Worm (Caenorhabditis elegans): Measurements from ENCODE around the gene rpl-38.

rpl-38 gene

DNA sequence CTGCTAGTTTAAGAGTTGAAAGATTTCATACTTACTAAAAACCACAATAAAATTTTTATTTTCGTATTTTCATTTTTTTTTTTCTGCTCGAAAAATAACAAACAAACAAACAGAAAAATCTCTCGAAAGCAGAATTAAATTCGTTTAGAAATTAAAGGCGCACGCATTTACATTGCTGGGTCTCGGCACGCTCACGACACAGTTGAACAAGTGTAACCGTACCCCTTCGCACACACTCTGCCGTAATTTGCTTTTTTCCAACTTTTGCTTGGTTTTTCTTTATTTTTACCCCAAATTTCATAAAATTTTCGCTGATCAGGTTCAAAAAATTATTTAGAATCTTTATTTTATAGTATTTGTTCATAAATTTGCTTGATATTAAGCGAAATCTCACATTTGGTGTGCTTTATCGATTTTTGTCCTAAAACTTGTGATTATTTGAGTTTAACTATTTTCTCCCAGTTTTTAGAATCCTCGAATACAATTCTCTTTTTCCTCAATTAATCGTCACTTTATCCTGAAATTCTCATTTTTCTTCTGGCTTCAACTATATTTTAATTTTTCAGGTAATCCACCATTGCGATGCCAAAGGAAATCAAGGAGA lies at the start of gene rpl-38:
TSS of gene rpl-38 (plus strand) at position 554 of the 604 bp plus-strand sequence.
- TF ChIP-seq dao-5 (tag; optimal IDR thresholded peaks at IDR 0.05) (no peak), W03F9.2 (tag; optimal IDR thresholded peaks at IDR 0.05) (no peak), him-1 (tag; optimal IDR thresholded peaks at IDR 0.05) (peak; percentile 55)

DNA sequence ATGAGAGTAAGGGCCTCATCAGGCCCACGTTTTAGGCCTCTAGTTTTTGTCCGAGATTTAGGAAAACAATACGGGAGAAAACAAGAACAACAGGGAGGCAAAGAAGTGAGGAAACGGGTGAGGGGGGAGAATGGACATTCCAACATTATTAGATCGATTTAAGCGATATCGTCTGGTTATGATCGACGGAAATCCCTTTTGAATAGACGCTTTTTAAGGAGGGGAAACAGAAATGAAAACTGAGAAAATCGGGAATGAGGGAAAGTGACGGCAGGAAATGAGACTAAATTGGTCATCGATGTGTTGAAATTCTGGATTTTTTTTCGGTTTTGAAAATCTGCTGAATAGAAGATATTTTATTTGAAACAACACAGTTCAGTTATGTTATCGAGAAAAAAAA lies 47.6 kb upstream of the rpl-38 start, which contains the start of gene rocf-1:
TSS of gene rocf-1 (minus strand) at position 101 of the 400 bp plus-strand sequence.
- no peak for TF ChIP-seq W03F9.2 (tag; optimal IDR thresholded peaks at IDR 0.05)
- no peak for TF ChIP-seq him-1 (tag; optimal IDR thresholded peaks at IDR 0.05)
- TF ChIP-seq dao-5 (tag; optimal IDR thresholded peaks at IDR 0.05): no peak

DNA sequence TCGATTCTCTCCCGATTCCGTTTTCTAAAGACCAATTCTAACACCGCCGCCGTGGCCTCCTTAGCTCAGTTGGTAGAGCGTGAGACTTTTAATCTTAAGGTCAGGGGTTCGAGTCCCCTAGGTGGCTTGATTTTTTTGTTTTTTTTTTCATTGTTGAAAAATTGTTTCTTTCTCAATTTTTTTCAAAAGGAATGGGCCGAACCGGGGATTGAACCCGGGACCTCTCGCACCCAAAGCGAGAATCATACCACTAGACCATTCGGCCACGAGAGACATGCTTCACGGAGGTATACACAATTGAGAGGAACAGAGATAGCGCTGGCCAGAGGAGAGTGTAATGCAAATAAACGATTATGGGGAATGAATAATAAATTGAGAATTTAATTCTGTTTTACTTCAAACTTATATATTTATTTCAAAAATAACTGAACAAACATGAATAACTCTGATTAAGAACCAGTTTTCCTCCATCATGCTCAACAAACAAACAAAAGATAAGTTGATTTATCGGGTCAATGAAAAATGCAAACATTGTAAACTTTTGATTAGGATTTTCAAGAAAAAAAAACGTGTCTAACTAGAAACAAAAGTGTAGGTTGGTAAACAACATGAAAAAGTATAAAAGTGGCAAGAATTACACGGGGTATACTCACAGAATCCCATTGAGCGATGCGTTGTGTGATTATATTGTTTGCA lies 46.8 kb upstream of the rpl-38 start, which contains the start of gene pqn-71:
TSS of gene pqn-71 (plus strand) at position 646 of the 696 bp plus-strand sequence.
- peak; percentile 87 for TF ChIP-seq dao-5 (tag; optimal IDR thresholded peaks at IDR 0.05)
- peak; percentile 71 for TF ChIP-seq W03F9.2 (tag; optimal IDR thresholded peaks at IDR 0.05)
- TF ChIP-seq him-1 (tag; optimal IDR thresholded peaks at IDR 0.05): peak; percentile 92

DNA sequence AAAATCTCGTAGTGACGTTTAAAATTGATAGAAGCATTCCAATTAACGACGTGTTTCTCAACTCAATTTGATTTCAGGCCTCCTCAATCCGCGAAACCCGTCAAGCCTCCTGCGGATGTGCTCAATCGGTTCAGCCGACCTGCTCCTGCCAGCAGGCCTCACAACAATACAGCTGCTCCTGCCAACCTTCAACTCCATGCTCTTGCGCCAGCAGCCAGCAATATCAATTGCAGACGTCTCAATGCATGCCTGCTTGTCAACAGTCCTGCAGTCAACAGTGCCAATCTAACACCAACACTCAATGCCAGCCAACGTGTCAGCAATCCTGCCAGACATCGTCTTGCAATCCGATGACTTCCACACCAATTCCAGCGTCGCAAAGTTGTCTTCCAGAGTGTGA lies 45.9 kb upstream of the rpl-38 start:
- no peak for TF ChIP-seq dao-5 (tag; optimal IDR thresholded peaks at IDR 0.05)
- no peak for TF ChIP-seq him-1 (tag; optimal IDR thresholded peaks at IDR 0.05)
- no peak for TF ChIP-seq W03F9.2 (tag; optimal IDR thresholded peaks at IDR 0.05)

DNA sequence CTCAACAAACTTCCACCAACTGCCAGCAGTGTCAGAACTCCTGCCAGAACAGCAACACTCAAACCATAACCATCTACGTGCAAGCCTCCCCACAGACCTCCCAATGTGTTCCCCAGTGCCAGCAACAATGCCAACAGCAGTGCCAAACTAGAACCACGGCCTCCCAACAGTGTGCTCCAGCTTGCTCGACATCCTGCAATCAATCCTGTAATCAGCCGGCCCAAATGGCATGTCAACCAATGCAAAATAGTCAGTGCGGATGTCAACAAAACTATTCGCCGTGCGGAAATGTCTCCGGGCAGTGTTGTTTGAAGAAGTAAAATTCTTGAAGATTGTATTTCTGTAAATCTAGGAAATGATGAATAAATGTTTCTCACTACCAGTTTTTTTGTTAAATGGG lies 45.2 kb upstream of the rpl-38 start:
- TF ChIP-seq W03F9.2 (tag; optimal IDR thresholded peaks at IDR 0.05) (no peak), him-1 (tag; optimal IDR thresholded peaks at IDR 0.05) (no peak), dao-5 (tag; optimal IDR thresholded peaks at IDR 0.05) (no peak)

DNA sequence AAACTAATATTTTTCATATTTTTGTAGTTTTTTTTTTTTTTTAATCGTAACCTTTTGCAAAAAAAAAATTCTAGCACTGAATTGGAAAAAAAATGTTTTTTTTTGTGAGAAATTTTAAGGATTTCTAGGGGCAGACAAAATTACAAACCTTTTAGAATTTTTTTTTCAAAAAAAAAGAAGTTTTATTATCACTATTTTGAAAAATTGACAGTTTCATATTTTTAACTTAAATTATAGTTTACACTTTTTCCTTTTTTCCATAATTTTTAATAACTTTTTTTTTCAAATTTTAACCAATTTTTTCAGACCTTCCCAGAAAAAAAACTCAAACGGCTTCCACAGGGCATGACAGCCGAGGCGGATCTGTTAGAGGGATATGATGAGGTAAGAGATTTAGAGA lies 40.9 kb upstream of the rpl-38 start, which contains the start of gene dpf-1:
TSS of gene dpf-1 (plus strand) at position 301 of the 400 bp plus-strand sequence.
- TF ChIP-seq W03F9.2 (tag; optimal IDR thresholded peaks at IDR 0.05) (no peak), dao-5 (tag; optimal IDR thresholded peaks at IDR 0.05) (no peak), him-1 (tag; optimal IDR thresholded peaks at IDR 0.05) (no peak)

DNA sequence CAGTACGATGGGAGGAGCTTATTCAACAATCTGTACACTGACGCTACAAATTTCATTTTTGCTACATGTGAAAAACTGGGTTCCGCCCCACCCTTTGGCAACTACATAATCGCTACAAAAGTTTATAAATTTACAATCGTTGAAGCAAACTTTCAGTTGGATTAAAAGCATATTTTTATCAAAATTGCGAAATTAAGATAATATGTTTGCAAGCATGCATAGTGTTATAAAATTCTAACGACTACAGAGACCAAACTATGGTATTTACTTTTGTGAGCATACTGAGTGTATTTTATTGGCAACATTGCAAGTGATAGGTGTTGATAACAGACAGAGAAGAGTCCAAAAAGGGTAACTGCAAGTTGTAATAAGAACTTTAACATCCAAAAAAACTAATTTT lies 33.4 kb upstream of the rpl-38 start, which contains the start of gene C06B8.2:
TSS of gene C06B8.2 (minus strand) at position 153 of the 400 bp plus-strand sequence.
- TF ChIP-seq W03F9.2 (tag; optimal IDR thresholded peaks at IDR 0.05) (no peak), dao-5 (tag; optimal IDR thresholded peaks at IDR 0.05) (no peak), him-1 (tag; optimal IDR thresholded peaks at IDR 0.05) (no peak)

DNA sequence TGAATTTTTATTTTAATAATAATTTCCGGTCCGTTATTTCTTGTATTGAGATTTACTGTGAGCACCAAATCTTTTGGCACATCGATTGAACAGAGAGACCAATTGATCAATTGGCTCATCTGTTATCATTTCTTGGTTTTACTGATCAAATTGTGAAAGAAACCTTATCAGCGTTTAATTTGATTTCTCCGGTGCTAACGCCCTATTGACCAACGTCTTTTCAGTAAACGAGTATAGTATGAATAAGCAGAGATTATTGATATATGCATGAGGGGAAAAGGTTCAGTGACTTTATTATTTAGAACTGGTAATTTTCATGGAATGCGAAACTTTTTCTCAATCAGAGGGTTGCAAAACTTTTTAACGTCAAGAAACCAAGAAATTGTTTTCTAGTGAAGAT lies 32.9 kb upstream of the rpl-38 start:
- TF ChIP-seq dao-5 (tag; optimal IDR thresholded peaks at IDR 0.05) (no peak), W03F9.2 (tag; optimal IDR thresholded peaks at IDR 0.05) (no peak), him-1 (tag; optimal IDR thresholded peaks at IDR 0.05) (no peak)

DNA sequence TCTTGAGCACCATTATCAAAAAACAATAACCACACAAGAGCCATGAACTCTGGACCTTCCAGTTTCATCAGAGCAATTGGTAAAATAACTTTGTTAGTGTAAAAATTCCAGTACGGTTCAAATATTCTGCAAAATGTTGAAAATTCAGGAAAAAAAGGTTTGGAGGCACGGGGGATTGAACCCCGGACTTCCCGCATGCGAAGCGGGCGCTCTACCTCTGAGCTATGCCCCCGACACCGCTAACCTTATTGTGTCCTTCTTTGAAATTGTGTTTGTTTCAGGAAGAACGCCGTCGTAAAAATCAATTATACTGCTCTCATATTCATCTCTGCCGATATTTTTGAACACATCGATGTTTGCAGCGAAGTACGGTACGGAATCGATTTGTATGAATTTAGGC lies 32.1 kb upstream of the rpl-38 start:
- no peak for TF ChIP-seq W03F9.2 (tag; optimal IDR thresholded peaks at IDR 0.05)
- no peak for TF ChIP-seq dao-5 (tag; optimal IDR thresholded peaks at IDR 0.05)
- no peak for TF ChIP-seq him-1 (tag; optimal IDR thresholded peaks at IDR 0.05)

DNA sequence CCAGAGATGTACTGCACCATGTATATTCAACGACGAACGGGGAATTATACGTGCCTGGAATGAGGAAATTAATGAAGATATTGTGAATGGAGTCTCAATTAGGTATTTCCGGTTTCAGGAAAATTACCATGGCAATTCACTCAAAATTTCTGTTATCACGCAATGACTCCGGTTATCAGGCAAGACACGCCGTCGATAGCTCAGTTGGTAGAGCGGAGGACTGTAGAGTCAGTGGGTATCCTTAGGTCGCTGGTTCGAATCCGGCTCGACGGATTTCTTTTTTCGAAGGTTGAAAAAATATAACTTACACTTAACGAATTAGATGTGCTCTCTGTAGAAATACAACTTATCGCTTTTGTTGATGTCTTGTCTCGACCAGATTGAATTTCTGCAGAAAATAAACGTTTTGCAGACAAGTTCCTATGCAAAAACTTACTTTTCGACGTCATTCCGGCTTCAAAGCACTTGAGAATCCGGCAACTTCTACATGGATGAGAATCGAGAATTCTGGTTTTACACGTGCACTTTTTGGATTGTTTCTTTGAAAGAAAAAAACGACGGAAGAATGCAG lies 31.4 kb upstream of the rpl-38 start:
- TF ChIP-seq W03F9.2 (tag; optimal IDR thresholded peaks at IDR 0.05) (no peak), dao-5 (tag; optimal IDR thresholded peaks at IDR 0.05) (no peak), him-1 (tag; optimal IDR thresholded peaks at IDR 0.05) (no peak)

DNA sequence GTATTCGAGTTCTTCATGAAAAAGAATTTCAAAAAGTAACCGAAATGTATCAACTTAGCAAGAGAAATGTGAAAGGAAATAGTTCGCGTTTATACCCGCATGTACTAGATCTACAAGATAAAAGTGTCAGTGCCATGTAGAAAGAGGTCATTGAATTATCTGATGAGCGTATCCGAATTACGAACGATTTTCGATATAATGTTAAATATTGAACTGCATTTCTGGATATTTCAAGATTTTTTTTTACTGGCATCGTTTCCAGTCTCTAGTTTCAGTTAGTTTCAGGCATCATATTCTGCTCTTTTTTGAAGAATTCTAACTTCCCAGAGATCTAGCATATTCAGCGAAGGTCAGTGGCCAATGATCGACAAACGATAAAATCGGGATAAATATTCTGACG lies 30.6 kb upstream of the rpl-38 start, which contains the start of gene nhr-150:
TSS of gene nhr-150 (minus strand) at position 92 of the 400 bp plus-strand sequence.
- TF ChIP-seq him-1 (tag; optimal IDR thresholded peaks at IDR 0.05) (no peak), dao-5 (tag; optimal IDR thresholded peaks at IDR 0.05) (no peak), W03F9.2 (tag; optimal IDR thresholded peaks at IDR 0.05) (no peak)

DNA sequence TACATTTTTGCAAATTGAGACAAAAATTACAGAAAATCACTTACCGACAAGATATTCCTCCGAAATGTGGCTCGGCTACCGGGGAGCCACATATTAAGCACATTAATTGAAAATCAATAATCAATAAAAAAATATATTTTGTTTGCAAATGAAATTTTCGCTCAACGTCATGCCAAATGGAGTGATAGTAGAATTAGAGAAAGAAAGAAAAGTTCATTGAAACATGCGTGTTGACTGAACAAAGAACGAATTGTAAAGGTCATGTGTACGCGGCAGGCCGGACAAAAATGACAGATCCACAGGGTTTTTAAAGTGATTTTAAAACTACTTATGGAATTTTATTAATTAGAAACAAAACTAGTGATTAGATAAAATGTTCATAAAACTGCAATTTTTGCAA lies 28.4 kb upstream of the rpl-38 start:
- TF ChIP-seq dao-5 (tag; optimal IDR thresholded peaks at IDR 0.05) (no peak), him-1 (tag; optimal IDR thresholded peaks at IDR 0.05) (no peak), W03F9.2 (tag; optimal IDR thresholded peaks at IDR 0.05) (no peak)

DNA sequence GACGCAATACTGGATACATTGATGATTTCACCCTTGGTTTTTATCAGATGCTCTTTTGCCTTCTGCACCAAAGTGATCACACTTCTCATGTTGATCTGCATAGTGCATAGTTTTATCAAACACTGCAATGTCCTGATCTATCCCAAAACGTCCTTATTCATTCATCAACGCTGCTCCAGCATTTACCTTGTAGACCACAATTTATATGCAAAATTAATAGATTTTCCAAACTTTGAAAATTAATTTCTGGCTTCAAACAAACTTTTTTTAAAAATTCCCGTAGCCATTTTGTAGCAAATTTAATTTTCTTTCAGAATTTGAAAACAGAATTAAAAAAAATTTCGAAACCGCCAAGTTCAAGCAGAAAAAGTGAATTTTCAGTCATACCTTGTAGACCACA lies 27.4 kb upstream of the rpl-38 start, which contains the start of gene C06B8.3:
TSS of gene C06B8.3 (minus strand) at position 101 of the 400 bp plus-strand sequence.
- TF ChIP-seq him-1 (tag; optimal IDR thresholded peaks at IDR 0.05) (no peak), dao-5 (tag; optimal IDR thresholded peaks at IDR 0.05) (no peak), W03F9.2 (tag; optimal IDR thresholded peaks at IDR 0.05) (no peak)

DNA sequence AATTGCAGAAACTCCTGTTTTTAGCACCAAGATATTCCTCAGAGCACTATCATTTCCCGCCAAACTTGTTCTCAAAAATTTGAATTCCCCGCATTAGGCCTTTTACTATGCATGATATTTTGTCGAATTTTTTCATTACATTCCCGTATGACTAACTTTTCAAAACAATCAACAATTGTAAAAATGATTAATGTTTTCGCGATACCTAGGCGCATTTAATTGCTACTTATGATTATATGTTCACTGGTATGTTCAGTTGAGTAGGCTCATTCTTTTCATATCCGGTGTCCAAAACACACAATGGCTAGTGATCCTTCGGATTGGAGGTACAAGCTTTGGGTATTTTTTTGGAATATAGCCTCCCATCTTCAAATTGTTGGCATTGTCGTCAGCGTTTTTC lies 24.2 kb upstream of the rpl-38 start, which contains the start of gene srw-21:
TSS of gene srw-21 (plus strand) at position 301 of the 400 bp plus-strand sequence.
- no peak for TF ChIP-seq him-1 (tag; optimal IDR thresholded peaks at IDR 0.05)
- no peak for TF ChIP-seq W03F9.2 (tag; optimal IDR thresholded peaks at IDR 0.05)
- no peak for TF ChIP-seq dao-5 (tag; optimal IDR thresholded peaks at IDR 0.05)

Measured in whole organism, L4/young adult.